Fruit fly (Drosophila melanogaster) whole organism, prepupa: ENCODE results near the gene fry.
A peak's percentile ranks its signal among the peaks of the same experiment; 100 is the strongest.

Experiments
- Blimp-1 ChIP-seq: fragments of 200-800 bp; sonication (Bioruptor generic); optimal IDR thresholded peaks from 3 replicates; lab custom pipeline; 2017; ENCODE audit warnings: missing biosample characterization, missing genetic modification characterization, mild to moderate bottlenecking, moderate library complexity, missing genetic modification reagents
- CG10631 ChIP-seq: fragments of 200-800 bp; sonication (Bioruptor generic); optimal IDR thresholded peaks from 2 replicates; lab custom pipeline; 2016; ENCODE audit warnings: missing biosample characterization, missing genetic modification characterization
- CG11762 ChIP-seq: fragments of 200-800 bp; sonication (Bioruptor generic); optimal IDR thresholded peaks from 3 replicates; lab custom pipeline; 2016; ENCODE audit warnings: missing biosample characterization, missing genetic modification characterization; ENCODE audit not compliant: insufficient read depth
- CG15336 ChIP-seq: fragments of 200-800 bp; sonication (Bioruptor generic); IDR thresholded peaks from 2 replicates; pipeline ENCODE4 v1.3.6; 2022; ENCODE audit warnings: missing biosample characterization, missing genetic modification characterization
- CG31627 ChIP-seq: fragments of 200-800 bp; sonication (Bioruptor generic); optimal IDR thresholded peaks from 3 replicates; lab custom pipeline; 2016; ENCODE audit warnings: missing biosample characterization, missing genetic modification characterization
- CG32006 ChIP-seq: fragments of 200-800 bp; sonication (Bioruptor generic); optimal IDR thresholded peaks from 3 replicates; lab custom pipeline; 2017; ENCODE audit warnings: missing biosample characterization, mild to moderate bottlenecking, missing genetic modification characterization
- CG34406 ChIP-seq: fragments of 200-800 bp; sonication (Bioruptor generic); optimal IDR thresholded peaks from 3 replicates; lab custom pipeline; 2016; ENCODE audit warnings: missing biosample characterization, missing genetic modification characterization
- CG3919 ChIP-seq: fragments of 200-800 bp; sonication (Bioruptor generic); optimal IDR thresholded peaks from 3 replicates; lab custom pipeline; 2016; ENCODE audit warnings: missing biosample characterization, missing genetic modification characterization
- CG4318 ChIP-seq: fragments of 200-800 bp; sonication (Bioruptor generic); optimal IDR thresholded peaks from 3 replicates; lab custom pipeline; 2017; ENCODE audit warnings: missing biosample characterization, mild to moderate bottlenecking, missing genetic modification characterization
- CG6163 ChIP-seq: fragments of 200-800 bp; sonication (Bioruptor generic); IDR thresholded peaks from 3 replicates; pipeline ENCODE4 v1.3.6; 2022; ENCODE audit warnings: missing biosample characterization, missing genetic modification characterization
- CG6276 ChIP-seq: fragments of 200-800 bp; sonication (Bioruptor generic); optimal IDR thresholded peaks from 2 replicates; lab custom pipeline; 2017; ENCODE audit warnings: missing biosample characterization, mild to moderate bottlenecking, missing genetic modification characterization
- CG6792 ChIP-seq: fragments of 200-800 bp; sonication (Bioruptor generic); optimal IDR thresholded peaks from 3 replicates; lab custom pipeline; 2016; ENCODE audit warnings: missing biosample characterization, missing genetic modification characterization
- CG6808 ChIP-seq: fragments of 200-800 bp; sonication (Bioruptor generic); optimal IDR thresholded peaks from 3 replicates; lab custom pipeline; 2017; ENCODE audit warnings: missing biosample characterization, missing genetic modification characterization, mild to moderate bottlenecking, moderate library complexity, missing genetic modification reagents
- CG6854 ChIP-seq: fragments of 200-800 bp; sonication (Bioruptor generic); optimal IDR thresholded peaks from 2 replicates; lab custom pipeline; 2017; ENCODE audit warnings: missing biosample characterization, mild to moderate bottlenecking, missing genetic modification characterization
- CG7368 ChIP-seq: fragments of 200-800 bp; sonication (Bioruptor generic); optimal IDR thresholded peaks from 3 replicates; lab custom pipeline; 2016; ENCODE audit warnings: missing biosample characterization, missing genetic modification characterization
- CG8319 ChIP-seq: fragments of 200-800 bp; sonication (Bioruptor generic); optimal IDR thresholded peaks from 3 replicates; lab custom pipeline; 2016; ENCODE audit warnings: missing biosample characterization, missing genetic modification characterization
- CG8632 ChIP-seq: fragments of 200-800 bp; sonication (Bioruptor generic); optimal IDR thresholded peaks from 3 replicates; lab custom pipeline; 2016; ENCODE audit warnings: missing biosample characterization, missing genetic modification characterization
- Eip75B ChIP-seq: fragments of 200-800 bp; sonication (Bioruptor generic); optimal IDR thresholded peaks from 3 replicates; lab custom pipeline; 2016; ENCODE audit warnings: missing biosample characterization, missing genetic modification characterization
- Eip78C ChIP-seq: fragments of 200-800 bp; sonication (Bioruptor generic); peaks from one replicate; lab custom pipeline; 2016; ENCODE audit warnings: missing biosample characterization, missing genetic modification characterization
- Ets96B ChIP-seq: fragments of 200-800 bp; optimal IDR thresholded peaks from 2 replicates; lab custom pipeline; 2019; ENCODE audit warnings: missing biosample characterization, mild to moderate bottlenecking, missing genetic modification characterization, moderate library complexity
- Hr39 ChIP-seq: fragments of 200-800 bp; sonication (Bioruptor generic); optimal IDR thresholded peaks from 2 replicates; lab custom pipeline; 2016; ENCODE audit warnings: missing biosample characterization, missing genetic modification characterization
- Lpt ChIP-seq: fragments of 200-800 bp; sonication (Bioruptor generic); optimal IDR thresholded peaks from 3 replicates; lab custom pipeline; 2016; ENCODE audit warnings: missing biosample characterization, missing genetic modification characterization
- Smox ChIP-seq: fragments of 200-800 bp; sonication (Bioruptor generic); optimal IDR thresholded peaks from 3 replicates; lab custom pipeline; 2016; ENCODE audit warnings: missing biosample characterization, missing genetic modification characterization
- Sox102F ChIP-seq: fragments of 200-800 bp; sonication (Bioruptor generic); optimal IDR thresholded peaks from 2 replicates; lab custom pipeline; 2016; ENCODE audit warnings: missing biosample characterization, mild to moderate bottlenecking, missing genetic modification characterization
- Sox14 ChIP-seq: fragments of 200-800 bp; sonication (Bioruptor generic); optimal IDR thresholded peaks from 3 replicates; lab custom pipeline; 2016; ENCODE audit warnings: missing biosample characterization, missing genetic modification characterization
- Sox15 ChIP-seq: fragments of 200-800 bp; sonication (Bioruptor generic); optimal IDR thresholded peaks from 3 replicates; lab custom pipeline; 2016; ENCODE audit warnings: missing biosample characterization, missing genetic modification characterization
- achi ChIP-seq: fragments of 200-800 bp; sonication (Bioruptor generic); optimal IDR thresholded peaks from 3 replicates; lab custom pipeline; 2016; ENCODE audit warnings: missing biosample characterization, missing genetic modification characterization
- acj6 ChIP-seq: fragments of 200-800 bp; sonication (Bioruptor generic); optimal IDR thresholded peaks from 3 replicates; lab custom pipeline; 2016; ENCODE audit warnings: missing biosample characterization, missing genetic modification characterization
- cyc ChIP-seq: fragments of 200-800 bp; sonication (Bioruptor generic); optimal IDR thresholded peaks from 3 replicates; lab custom pipeline; 2016; ENCODE audit warnings: missing biosample characterization, missing genetic modification characterization
- dac ChIP-seq: fragments of 200-800 bp; sonication (Bioruptor generic); optimal IDR thresholded peaks from 2 replicates; lab custom pipeline; 2017; ENCODE audit warnings: missing biosample characterization, mild to moderate bottlenecking, missing genetic modification characterization
- eg ChIP-seq: fragments of 200-800 bp; sonication (Bioruptor generic); IDR thresholded peaks from 3 replicates; pipeline ENCODE4 v1.3.6; 2022; ENCODE audit warnings: missing biosample characterization, missing genetic modification characterization
- esn ChIP-seq: fragments of 200-800 bp; sonication (Bioruptor generic); optimal IDR thresholded peaks from 2 replicates; lab custom pipeline; 2016; ENCODE audit warnings: missing biosample characterization, mild to moderate bottlenecking, missing genetic modification characterization, moderate library complexity
- fd85E ChIP-seq: fragments of 200-800 bp; sonication (Bioruptor generic); optimal IDR thresholded peaks from 3 replicates; lab custom pipeline; 2016; ENCODE audit warnings: missing biosample characterization, missing genetic modification characterization
- fkh ChIP-seq: fragments of 200-800 bp; sonication (Bioruptor generic); optimal IDR thresholded peaks from 3 replicates; lab custom pipeline; 2017; ENCODE audit warnings: missing biosample characterization, mild to moderate bottlenecking, missing genetic modification characterization, moderate library complexity
- lz ChIP-seq: fragments of 200-800 bp; sonication (Bioruptor generic); optimal IDR thresholded peaks from 3 replicates; lab custom pipeline; 2016; ENCODE audit warnings: missing biosample characterization, missing genetic modification characterization
- net ChIP-seq: fragments of 200-800 bp; sonication (Bioruptor generic); optimal IDR thresholded peaks from 3 replicates; lab custom pipeline; 2016; ENCODE audit warnings: missing biosample characterization, missing genetic modification characterization
- pdm3 ChIP-seq: fragments of 200-800 bp; sonication (Bioruptor generic); optimal IDR thresholded peaks from 3 replicates; lab custom pipeline; 2016; ENCODE audit warnings: missing biosample characterization, missing genetic modification characterization
- spab ChIP-seq: fragments of 200-800 bp; sonication (Bioruptor generic); optimal IDR thresholded peaks from 2 replicates; lab custom pipeline; 2017; ENCODE audit warnings: missing biosample characterization, mild to moderate bottlenecking, missing genetic modification characterization, missing genetic modification reagents
- svp ChIP-seq: fragments of 200-800 bp; sonication (Bioruptor generic); peaks from one replicate; lab custom pipeline; 2016; ENCODE audit warnings: missing biosample characterization, missing genetic modification characterization
- vri ChIP-seq: fragments of 200-800 bp; sonication (Bioruptor generic); optimal IDR thresholded peaks from 3 replicates; lab custom pipeline; 2016; ENCODE audit warnings: missing biosample characterization, mild to moderate bottlenecking, missing genetic modification characterization

fry gene

DNA sequence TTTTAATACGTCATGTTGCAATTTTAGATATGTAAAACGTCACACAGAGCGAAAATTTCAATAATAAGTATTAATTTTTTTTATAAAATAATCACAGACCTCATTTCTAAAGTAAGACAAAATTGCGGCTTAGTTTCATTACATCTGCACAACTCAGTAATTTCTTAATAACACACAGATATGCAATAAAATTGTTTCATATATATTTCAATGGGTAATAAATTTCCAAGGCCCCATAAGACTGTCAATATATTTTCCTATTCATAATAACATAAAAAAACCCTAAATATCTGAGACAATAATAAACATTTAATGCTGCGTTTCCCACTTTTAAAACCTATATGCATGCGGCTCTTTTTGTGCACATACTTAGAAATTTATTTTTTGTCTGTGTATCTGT lies 16.7 kb upstream of the fry start (continued):
- TF ChIP-seq achi (GFP tag; lab: Kevin White, UChicago) (peak; percentile 48), Smox (GFP tag; lab: Kevin White, UChicago) (peak; percentile 18), CG6854 (GFP tag; lab: Kevin White, UChicago) (no peak), pdm3 (GFP tag; lab: Kevin White, UChicago) (peak; percentile 16), cyc (no peak), Sox14 (peak; percentile 16), fd85E (GFP tag; lab: Kevin White, UChicago) (no peak), CG11762 (peak; percentile 9), Lpt (GFP tag; lab: Kevin White, UChicago) (no peak), acj6 (peak; percentile 47), eg (GFP tag; lab: Robert Waterston, UW) (peak; percentile 28; the same call in 1 of the 3 replicates), CG32006 (peak; percentile 72), svp (peak; percentile 75), CG34406 (GFP tag; lab: Kevin White, UChicago) (peak; percentile 33), CG8632 (no peak), CG6276 (GFP tag; lab: Kevin White, UChicago) (peak; percentile 22), esn (peak; percentile 59), CG8319 (GFP tag; lab: Kevin White, UChicago) (peak; percentile 18)

DNA sequence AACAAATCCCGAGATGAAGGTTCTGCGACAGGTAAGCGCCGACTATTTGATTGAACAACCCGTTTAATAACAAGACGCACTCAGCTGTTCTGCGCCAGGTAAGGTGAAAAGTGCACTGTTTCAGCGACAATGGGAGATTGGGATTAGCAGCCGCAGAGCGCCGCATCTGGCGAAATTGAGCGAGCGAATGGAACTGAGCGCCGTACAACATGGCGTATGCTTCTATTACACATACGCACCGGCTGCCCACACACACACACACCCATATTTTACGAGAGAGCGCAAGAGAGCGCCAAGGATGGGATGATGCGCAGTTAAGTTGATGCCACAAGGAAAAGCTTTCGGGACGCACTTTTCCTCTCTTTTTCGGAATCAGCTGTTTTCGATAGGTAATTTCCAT lies 16.3 kb upstream of the fry start:
- TF ChIP-seq CG6163 (no peak), fkh (GFP tag; lab: Kevin White, UChicago) (no peak), CG6808 (peak; percentile 29), CG8319 (GFP tag; lab: Kevin White, UChicago) (no peak), Blimp-1 (GFP tag; lab: Kevin White, UChicago) (no peak), CG6854 (GFP tag; lab: Kevin White, UChicago) (peak; percentile 21), eg (GFP tag; lab: Robert Waterston, UW) (peak; percentile 7; the same call in 1 of the 3 replicates)

DNA sequence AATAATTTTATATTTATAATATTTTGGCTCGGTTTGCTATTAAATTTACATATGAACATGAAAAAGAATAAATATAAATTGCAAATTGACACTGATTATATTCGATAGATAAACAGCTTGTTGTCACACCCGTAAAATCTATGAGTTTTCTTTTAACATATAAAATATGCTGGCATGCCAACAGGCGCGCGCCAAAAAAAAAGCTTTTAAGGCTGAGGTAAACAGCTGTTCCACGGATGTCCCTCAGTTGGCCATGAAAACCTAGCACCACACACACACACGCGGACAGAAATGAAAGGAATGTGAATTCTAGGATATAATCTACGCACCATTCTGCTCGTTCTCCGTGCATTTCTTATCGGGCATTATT lies 15.9 kb upstream of the fry start:
- no peak for TF ChIP-seq CG32006
- no peak for TF ChIP-seq CG7368 (GFP tag; lab: Kevin White, UChicago)
- TF ChIP-seq Hr39 (GFP tag; lab: Kevin White, UChicago), result no peak
- TF ChIP-seq CG4318, result no peak
- no peak for TF ChIP-seq CG6163
- TF ChIP-seq Sox102F, result no peak
- TF ChIP-seq CG31627 (GFP tag; lab: Kevin White, UChicago), result no peak
- no peak for TF ChIP-seq CG3919 (GFP tag; lab: Kevin White, UChicago)
- TF ChIP-seq Smox (GFP tag; lab: Kevin White, UChicago), result no peak
- no peak for TF ChIP-seq spab
- TF ChIP-seq Eip78C, result no peak
- TF ChIP-seq Ets96B (tag; lab: Kevin White, UChicago), result no peak
- no peak for TF ChIP-seq Sox15 (GFP tag; lab: Kevin White, UChicago)
- no peak for TF ChIP-seq CG10631 (GFP tag; lab: Kevin White, UChicago)
- no peak for TF ChIP-seq eg (GFP tag; lab: Robert Waterston, UW)
- TF ChIP-seq dac, result no peak
- TF ChIP-seq Eip75B, result no peak
- no peak for TF ChIP-seq fkh (GFP tag; lab: Kevin White, UChicago)
- no peak for TF ChIP-seq Blimp-1 (GFP tag; lab: Kevin White, UChicago)

dm6 chr3L:9694169-9694866 lies 15.4 kb upstream of the fry start:
- TF ChIP-seq CG7368 (GFP tag; lab: Kevin White, UChicago) (no peak), acj6 (no peak), Lpt (GFP tag; lab: Kevin White, UChicago) (no peak), lz (GFP tag; lab: Kevin White, UChicago) (no peak), CG6276 (GFP tag; lab: Kevin White, UChicago) (no peak), vri (GFP tag; lab: Kevin White, UChicago) (no peak), CG6854 (GFP tag; lab: Kevin White, UChicago) (peak; percentile 32), Smox (GFP tag; lab: Kevin White, UChicago) (no peak), CG15336 (GFP tag; lab: Robert Waterston, UW) (peak; percentile 42; the same call in 1 of the 2 replicates), CG6792 (GFP tag; lab: Kevin White, UChicago) (no peak), fd85E (GFP tag; lab: Kevin White, UChicago) (no peak), CG3919 (GFP tag; lab: Kevin White, UChicago) (no peak), esn (no peak), svp (peak; percentile 65), net (no peak), CG6163 (0 out of 3 replicates have a peak, but pooled peaks have one; percentile 45), eg (GFP tag; lab: Robert Waterston, UW) (no peak), Eip78C (peak; percentile 0)
